Fruit fly (Drosophila melanogaster) whole organism, embryonic: ENCODE measurements around the gene mRpL48.

Experiments used
- ATbp ChIP-seq: fragments of 200-800 bp; sonication (Bioruptor generic); optimal IDR thresholded peaks from 2 replicates; lab custom pipeline; 2017; ENCODE audit warnings: missing biosample characterization, mild to moderate bottlenecking, missing genetic modification characterization, missing genetic modification reagents
- Awh ChIP-seq: fragments of 200-800 bp; sonication (Bioruptor generic); IDR thresholded peaks from 2 replicates; pipeline ENCODE4, ENCODE4 v1.3.6; 2022; ENCODE audit warnings: missing biosample characterization, missing genetic modification characterization
- BEAF-32 ChIP-seq: fragments of 200-800 bp; sonication (Bioruptor generic); optimal IDR thresholded peaks from 3 replicates; lab custom pipeline; 2017; ENCODE audit warnings: missing biosample characterization, missing genetic modification characterization, mild to moderate bottlenecking, moderate library complexity, missing genetic modification reagents
- CG10274 ChIP-seq: fragments of 200-800 bp; sonication (Bioruptor generic); optimal IDR thresholded peaks from 3 replicates; lab custom pipeline; 2017; ENCODE audit warnings: missing biosample characterization, mild to moderate bottlenecking, missing genetic modification characterization
- CG10321 ChIP-seq: fragments of 200-800 bp; sonication (Bioruptor generic); IDR thresholded peaks from 2 replicates; pipeline ENCODE4 v1.3.6; 2022; ENCODE audit warnings: missing biosample characterization, missing genetic modification characterization
- CG10366 ChIP-seq: fragments of 200-800 bp; sonication (Bioruptor generic); IDR thresholded peaks from 2 replicates; pipeline ENCODE4 v1.3.6; 2022; ENCODE audit warnings: missing biosample characterization, missing genetic modification characterization
- CG10431 ChIP-seq: fragments of 200-800 bp; sonication (Bioruptor generic); optimal IDR thresholded peaks from 3 replicates; lab custom pipeline; 2018; ENCODE audit warnings: missing biosample characterization, mild to moderate bottlenecking, missing genetic modification characterization
- CG15269 ChIP-seq: fragments of 200-800 bp; sonication (Bioruptor generic); optimal IDR thresholded peaks from 2 replicates; lab custom pipeline; 2018; ENCODE audit warnings: missing biosample characterization, mild to moderate bottlenecking, missing genetic modification characterization, moderate library complexity
- CG1603 ChIP-seq: fragments of 200-800 bp; sonication (Bioruptor generic); optimal IDR thresholded peaks from 2 replicates; lab custom pipeline; 2019; ENCODE audit warnings: missing biosample characterization, mild to moderate bottlenecking, missing genetic modification characterization, moderate library complexity
- CG17361 ChIP-seq: fragments of 200-800 bp; sonication (Bioruptor generic); IDR thresholded peaks from 3 replicates; pipeline ENCODE4 v1.3.6; 2022; ENCODE audit warnings: missing biosample characterization, missing genetic modification characterization
- CG18011 ChIP-seq: fragments of 200-800 bp; sonication (Bioruptor generic); optimal IDR thresholded peaks from 2 replicates; lab custom pipeline; 2017; ENCODE audit warnings: missing biosample characterization, missing genetic modification characterization, mild to moderate bottlenecking, moderate library complexity, missing genotype
- CG31365 ChIP-seq: fragments of 200-800 bp; sonication (Bioruptor generic); optimal IDR thresholded peaks from 2 replicates; lab custom pipeline; 2018; ENCODE audit warnings: missing biosample characterization, mild to moderate bottlenecking, missing genetic modification characterization
- CG3407 ChIP-seq: fragments of 200-800 bp; sonication (Bioruptor generic); optimal IDR thresholded peaks from 2 replicates; lab custom pipeline; 2018; ENCODE audit warnings: missing biosample characterization, mild to moderate bottlenecking, missing genetic modification characterization
- CG34376 ChIP-seq: fragments of 200-800 bp; sonication (Bioruptor generic); optimal IDR thresholded peaks from 2 replicates; lab custom pipeline; 2018; ENCODE audit warnings: missing biosample characterization, mild to moderate bottlenecking, missing genetic modification characterization
- CG4730 ChIP-seq: fragments of 200-800 bp; sonication (Bioruptor generic); IDR thresholded peaks from 2 replicates; pipeline ENCODE4 v1.3.6; 2022; ENCODE audit warnings: missing biosample characterization, missing genetic modification characterization
- CG6654 ChIP-seq: fragments of 200-800 bp; sonication (Bioruptor generic); optimal IDR thresholded peaks from 2 replicates; lab custom pipeline; 2017; ENCODE audit warnings: missing biosample characterization, mild to moderate bottlenecking, missing genetic modification characterization
- CG8089 ChIP-seq: fragments of 200-800 bp; sonication (Bioruptor generic); optimal IDR thresholded peaks from 3 replicates; lab custom pipeline; 2016; ENCODE audit warnings: missing biosample characterization, missing genetic modification characterization
- CG8290 ChIP-seq, 3 experiments: fragments of 200-800 bp; sonication (Bioruptor generic); optimal IDR thresholded peaks; 2 replicates each; lab custom pipeline; 2016 to 2019; ENCODE audit warnings: missing biosample characterization in 3 of 3, missing genetic modification characterization in 3 of 3, mild to moderate bottlenecking in 2 of 3, moderate library complexity in 1 of 3
- CG8359 ChIP-seq: fragments of 200-800 bp; sonication (Bioruptor generic); optimal IDR thresholded peaks from 2 replicates; lab custom pipeline; 2017; ENCODE audit warnings: missing biosample characterization, mild to moderate bottlenecking, missing genetic modification characterization, borderline replicate concordance
- CG8924 ChIP-seq: fragments of 200-800 bp; optimal IDR thresholded peaks from 3 replicates; lab custom pipeline; 2019; ENCODE audit warnings: missing biosample characterization, mild to moderate bottlenecking, missing genetic modification characterization, moderate library complexity
- CG9215 ChIP-seq: fragments of 200-800 bp; sonication (Bioruptor generic); IDR thresholded peaks from 2 replicates; pipeline ENCODE4 v1.3.6; 2022; ENCODE audit warnings: missing biosample characterization, missing genetic modification characterization
- Eip74EF ChIP-seq, 2 experiments: fragments of 200-800 bp in 1 of 2; fragments of >200 bp in 1 of 2; sonication (Bioruptor generic) in 1 of 2; optimal IDR thresholded peaks; 2 replicates each; lab custom pipeline; 2017 to 2019; ENCODE audit warnings: missing biosample characterization in 2 of 2, missing genetic modification characterization in 2 of 2, mild to moderate bottlenecking in 1 of 2, moderate library complexity in 1 of 2
- Fer2 ChIP-seq: fragments of 200-800 bp; sonication (Bioruptor generic); optimal IDR thresholded peaks from 2 replicates; lab custom pipeline; 2018; ENCODE audit warnings: missing biosample characterization, mild to moderate bottlenecking, missing genetic modification characterization, moderate library complexity
- HLH54F ChIP-seq: fragments of 200-800 bp; sonication (Bioruptor generic); optimal IDR thresholded peaks from 3 replicates; lab custom pipeline; 2016; ENCODE audit warnings: missing biosample characterization, missing genetic modification characterization
- Mad ChIP-seq: fragments of 200-800 bp; sonication (Bioruptor generic); optimal IDR thresholded peaks from 2 replicates; lab custom pipeline; 2016; ENCODE audit warnings: missing biosample characterization, missing genetic modification characterization
- Nf-YA ChIP-seq: fragments of 200-800 bp; sonication (Bioruptor generic); IDR thresholded peaks from 2 replicates; pipeline ENCODE4 v1.3.6; 2022; ENCODE audit warnings: missing biosample characterization, missing genetic modification characterization
- Nf-YC ChIP-seq: fragments of 200-800 bp; optimal IDR thresholded peaks from 3 replicates; lab custom pipeline; 2019; ENCODE audit warnings: missing biosample characterization, mild to moderate bottlenecking, missing genetic modification characterization, moderate library complexity
- Tbp ChIP-seq: fragments of >200 bp; optimal IDR thresholded peaks from 2 replicates; lab custom pipeline; 2018; ENCODE audit warnings: missing biosample characterization, missing genetic modification characterization
- Xrp1 ChIP-seq: fragments of 200-800 bp; sonication (Bioruptor generic); IDR thresholded peaks from 2 replicates; pipeline ENCODE4 v1.3.6; 2022; ENCODE audit warnings: missing biosample characterization, missing genetic modification characterization
- aop ChIP-seq: fragments of 200-800 bp; sonication (Bioruptor generic); IDR thresholded peaks from 2 replicates; pipeline ENCODE4 v1.3.6; 2022; ENCODE audit warnings: missing biosample characterization, missing genetic modification characterization
- ase ChIP-seq: fragments of 200-800 bp; sonication (Bioruptor generic); IDR thresholded peaks from 3 replicates; pipeline ENCODE4 v1.3.6; 2022; ENCODE audit warnings: missing biosample characterization, missing genetic modification characterization
- chif ChIP-seq, 2 experiments: fragments of 200-800 bp; sonication (Bioruptor generic); optimal IDR thresholded peaks; 3 replicates each; lab custom pipeline; 2016; ENCODE audit warnings: missing biosample characterization in 2 of 2, missing genetic modification characterization in 2 of 2
- chinmo ChIP-seq: fragments of 200-800 bp; sonication (Bioruptor generic); IDR thresholded peaks from 4 replicates; pipeline ENCODE4 v1.3.6; 2022; ENCODE audit warnings: missing biosample characterization, missing genetic modification characterization; ENCODE audit not compliant: partially characterized antibody
- ci ChIP-seq: fragments of 200-800 bp; sonication (Bioruptor generic); IDR thresholded peaks from 3 replicates; pipeline ENCODE4 v1.3.6; 2022; ENCODE audit warnings: missing biosample characterization, missing genetic modification characterization
- ham ChIP-seq: fragments of 200-800 bp; sonication (Bioruptor generic); IDR thresholded peaks from 2 replicates; pipeline ENCODE4 v1.3.6; 2022; ENCODE audit warnings: missing biosample characterization, missing genetic modification characterization
- hkb ChIP-seq, 2 experiments: fragments of 200-800 bp in 1 of 2; fragments of >200 bp in 1 of 2; sonication (Bioruptor generic) in 1 of 2; IDR thresholded peaks in 1 of 2; optimal IDR thresholded peaks in 1 of 2; 2 replicates each; pipeline versions ENCODE4 v1.3.6 to Lab custom; 2017 to 2022; ENCODE audit warnings: missing biosample characterization in 1 of 2, missing genetic modification characterization in 1 of 2
- ken ChIP-seq: fragments of 200-800 bp; sonication (Bioruptor generic); IDR thresholded peaks from 3 replicates; pipeline ENCODE4 v1.3.6; 2022; ENCODE audit warnings: missing biosample characterization, missing genetic modification characterization
- kni ChIP-seq: fragments of 200-800 bp; sonication (Bioruptor generic); optimal IDR thresholded peaks from 3 replicates; lab custom pipeline; 2017; ENCODE audit warnings: mild to moderate bottlenecking, missing biosample characterization, missing genetic modification reagents, missing genetic modification characterization
- knrl ChIP-seq: fragments of 200-800 bp; sonication (Bioruptor generic); IDR thresholded peaks from 3 replicates; pipeline ENCODE4 v1.3.6; 2022; ENCODE audit warnings: missing biosample characterization, missing genetic modification characterization; ENCODE audit not compliant: partially characterized antibody
- lab ChIP-seq: fragments of 200-800 bp; sonication (Bioruptor generic); optimal IDR thresholded peaks from 3 replicates; lab custom pipeline; 2017; ENCODE audit warnings: missing biosample characterization, missing genetic modification characterization, mild to moderate bottlenecking, moderate library complexity, missing genetic modification reagents
- nerfin-1 ChIP-seq: fragments of 200-800 bp; sonication (Bioruptor generic); optimal IDR thresholded peaks from 3 replicates; lab custom pipeline; 2019; ENCODE audit warnings: missing biosample characterization, mild to moderate bottlenecking, missing genetic modification characterization, moderate library complexity
- pho ChIP-seq: fragments of 200-800 bp; sonication (Bioruptor generic); optimal IDR thresholded peaks from 2 replicates; lab custom pipeline; 2016; ENCODE audit warnings: missing biosample characterization, missing genetic modification characterization
- pita ChIP-seq: fragments of 200-800 bp; sonication (Bioruptor generic); optimal IDR thresholded peaks from 2 replicates; lab custom pipeline; 2017; ENCODE audit warnings: missing biosample characterization, mild to moderate bottlenecking, missing genetic modification characterization
- seq ChIP-seq: fragments of 200-800 bp; sonication (Bioruptor generic); IDR thresholded peaks from 2 replicates; pipeline ENCODE4 v1.3.6; 2022; ENCODE audit warnings: missing biosample characterization, missing genetic modification characterization
- tio ChIP-seq: fragments of 200-800 bp; sonication (Bioruptor generic); optimal IDR thresholded peaks from 2 replicates; lab custom pipeline; 2017; ENCODE audit warnings: missing biosample characterization, missing genetic modification characterization, inconsistent platforms
- tup ChIP-seq: fragments of 200-800 bp; sonication (Bioruptor generic); optimal IDR thresholded peaks from 2 replicates; lab custom pipeline; 2016; ENCODE audit warnings: missing biosample characterization, mild to moderate bottlenecking, missing genetic modification characterization, moderate library complexity

Gene mRpL48

DNA sequence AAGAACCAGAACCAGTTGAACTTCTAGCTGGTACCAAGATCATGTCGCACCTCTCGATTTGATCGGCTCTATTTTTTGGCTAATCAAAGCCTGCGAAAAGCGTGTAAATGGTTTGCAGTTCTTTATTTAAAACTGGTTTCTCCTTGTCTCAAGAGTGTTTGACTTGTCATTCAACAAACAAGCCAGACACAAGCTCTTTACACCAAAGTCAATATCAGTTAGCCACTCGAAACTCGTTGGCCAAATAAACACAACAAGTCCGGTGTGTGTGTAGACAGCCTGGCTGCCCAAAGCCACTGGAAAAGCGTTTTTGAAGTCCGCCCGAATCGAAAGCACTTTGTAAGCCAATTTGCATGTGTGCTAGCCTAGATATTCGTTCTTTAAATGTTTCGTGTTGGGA is 29.8 kb downstream of the mRpL48 start (continued):
- TF ChIP-seq Awh (GFP tag; lab: Robert Waterston, UW) (peak; percentile 55; the same call in 1 of the 2 replicates), hkb (optimal IDR thresholded peaks at IDR 0.05; lab: Kevin White, UChicago) (no peak), hkb (GFP tag; IDR thresholded peaks at IDR 0.05; lab: Robert Waterston, UW) (peak; percentile 14; the same call in 1 of the 2 replicates), kni (GFP tag; lab: Kevin White, UChicago) (peak; percentile 39), Eip74EF (GFP tag; optimal IDR thresholded peaks at IDR 0.05; lab: Kevin White, UChicago) (no peak), CG9215 (GFP tag; lab: Robert Waterston, UW) (no peak), lab (GFP tag; lab: Kevin White, UChicago) (peak; percentile 62), CG18011 (no peak), seq (GFP tag; lab: Robert Waterston, UW) (peak; percentile 46; the same call in 1 of the 2 replicates), ci (peak; percentile 34; the same call in 1 of the 3 replicates), CG3407 (peak; percentile 18), Mad (GFP tag; lab: Kevin White, UChicago) (no peak), ATbp (GFP tag; lab: Kevin White, UChicago) (peak; percentile 52), CG8290 (GFP tag; optimal IDR thresholded peaks at IDR 0.05; lab: Kevin White, UChicago) (no peak), CG8290 (tag; optimal IDR thresholded peaks at IDR 0.05; lab: Kevin White, UChicago) (peak in 1 of 2 experiments; percentile 27), CG6654 (GFP tag; lab: Kevin White, UChicago) (no peak), CG8089 (GFP tag; lab: Kevin White, UChicago) (no peak), CG15269 (tag; lab: Kevin White, UChicago) (peak; percentile 30), Tbp (no peak), HLH54F (GFP tag; lab: Kevin White, UChicago) (no peak)

- no peak for TF ChIP-seq CG10274
- TF ChIP-seq tup (GFP tag; lab: Kevin White, UChicago) = no peak
- TF ChIP-seq CG34376 (GFP tag; lab: Kevin White, UChicago) = peak; percentile 31
These were observed 33.5 kb downstream of the mRpL48 start for dm6 chr2L:1743800-1744199.

dm6 chr2L:1748410-1748809 is 38.1 kb downstream of the mRpL48 start:
- no peak for TF ChIP-seq CG8359 (GFP tag; lab: Kevin White, UChicago)
- no peak for TF ChIP-seq kni (GFP tag; lab: Kevin White, UChicago)
- no peak for TF ChIP-seq CG4730
- TF ChIP-seq chinmo = 0 out of 4 replicates have a peak, but pooled peaks have one; percentile 59
- no peak for TF ChIP-seq chif (GFP tag; optimal IDR thresholded peaks at IDR 0.05; lab: Kevin White, UChicago)

dm6 chr2L:1751953-1752352 is 41.7 kb downstream of the mRpL48 start, which contains the start of the genes CG17712 and CG17648:
CG17712 (minus strand) TSS chr2L:1752122.
CG17648 (plus strand) TSS chr2L:1752308.
- TF ChIP-seq CG10431 (GFP tag; lab: Kevin White, UChicago) = no peak
- TF ChIP-seq CG8924 (tag; lab: Kevin White, UChicago) = no peak
- TF ChIP-seq ham (GFP tag; lab: Robert Waterston, UW) = no peak
- no peak for TF ChIP-seq CG10366 (GFP tag; lab: Robert Waterston, UW)
- no peak for TF ChIP-seq Xrp1 (GFP tag; lab: Robert Waterston, UW)
- no peak for TF ChIP-seq pita
- no peak for TF ChIP-seq Nf-YC (tag; lab: Kevin White, UChicago)
- TF ChIP-seq knrl (GFP tag; lab: Robert Waterston, UW) = peak; percentile 85
- TF ChIP-seq CG10321 (GFP tag; lab: Robert Waterston, UW) = no peak
- no peak for TF ChIP-seq tio (GFP tag; lab: Kevin White, UChicago)
- no peak for TF ChIP-seq pho (GFP tag; lab: Kevin White, UChicago)
- no peak for TF ChIP-seq Fer2 (tag; lab: Kevin White, UChicago)
- TF ChIP-seq CG31365 (tag; lab: Kevin White, UChicago) = no peak
- no peak for TF ChIP-seq aop (GFP tag; lab: Robert Waterston, UW)
- peak; percentile 15 for TF ChIP-seq nerfin-1 (tag; lab: Kevin White, UChicago)
- TF ChIP-seq Nf-YA = no peak
- TF ChIP-seq CG1603 (tag; lab: Kevin White, UChicago) = no peak
- no peak for TF ChIP-seq ase (GFP tag; lab: Robert Waterston, UW)
- TF ChIP-seq BEAF-32 = peak; percentile 81
- TF ChIP-seq ken (GFP tag; lab: Robert Waterston, UW) = no peak
- TF ChIP-seq CG17361 (GFP tag; lab: Robert Waterston, UW) = no peak
